Worm (Caenorhabditis elegans) whole organism, midembryonic: ENCODE results near the gene Y46B2A.3.

Experiments used
- T22C8.4 ChIP-seq: fragments of 200-800 bp; sonication (Bioruptor generic); IDR thresholded peaks from 2 replicates; pipeline ENCODE4 v1.3.6; 2022; ENCODE audit warnings: missing genetic modification characterization, missing compliant biosample characterization
- cog-1 ChIP-seq: sonication (generic microtip); optimal IDR thresholded peaks from 2 replicates; lab custom pipeline; 2016; ENCODE audit warnings: missing genetic modification characterization, missing compliant biosample characterization
- flt-1 ChIP-seq: fragments of 200-800 bp; sonication (Bioruptor generic); IDR thresholded peaks from 2 replicates; pipeline ENCODE4 v1.3.6; 2022; ENCODE audit warnings: missing genetic modification characterization, missing compliant biosample characterization
- klf-2 ChIP-seq: fragments of 200-800 bp; sonication (Bioruptor generic); conservative IDR thresholded peaks from 2 replicates; pipeline ENCODE4 v1.3.6; 2022; ENCODE audit warnings: missing genetic modification reagents, missing genetic modification characterization, missing compliant biosample characterization
- med-1 ChIP-seq: sonication (generic microtip); optimal IDR thresholded peaks from 2 replicates; lab custom pipeline; 2017; ENCODE audit warnings: missing genetic modification characterization, mild to moderate bottlenecking, missing compliant biosample characterization, antibody characterized with exemption, missing genetic modification reagents; ENCODE audit not compliant: insufficient read depth
- ref-1 ChIP-seq: fragments of 200-800 bp; sonication (Bioruptor generic); conservative IDR thresholded peaks from 2 replicates; pipeline ENCODE4 v1.3.6; 2022; ENCODE audit warnings: missing genetic modification reagents, missing genetic modification characterization, missing compliant biosample characterization
- tab-1 ChIP-seq: fragments of 200-800 bp; sonication (Bioruptor generic); IDR thresholded peaks from 2 replicates; pipeline ENCODE4 v1.3.6; 2022; ENCODE audit warnings: missing genetic modification characterization, missing compliant biosample characterization
- ztf-23 ChIP-seq: fragments of 200-800 bp; sonication (Bioruptor generic); IDR thresholded peaks from 2 replicates; pipeline ENCODE4 v1.3.6; 2022; ENCODE audit warnings: missing genetic modification reagents, missing genetic modification characterization, missing compliant biosample characterization
- ztf-29 ChIP-seq: fragments of 200-800 bp; sonication (Bioruptor generic); IDR thresholded peaks from 2 replicates; pipeline ENCODE4 v1.3.6; 2022; ENCODE audit warnings: missing genetic modification reagents, missing genetic modification characterization, missing compliant biosample characterization

The Y46B2A.3 gene

DNA sequence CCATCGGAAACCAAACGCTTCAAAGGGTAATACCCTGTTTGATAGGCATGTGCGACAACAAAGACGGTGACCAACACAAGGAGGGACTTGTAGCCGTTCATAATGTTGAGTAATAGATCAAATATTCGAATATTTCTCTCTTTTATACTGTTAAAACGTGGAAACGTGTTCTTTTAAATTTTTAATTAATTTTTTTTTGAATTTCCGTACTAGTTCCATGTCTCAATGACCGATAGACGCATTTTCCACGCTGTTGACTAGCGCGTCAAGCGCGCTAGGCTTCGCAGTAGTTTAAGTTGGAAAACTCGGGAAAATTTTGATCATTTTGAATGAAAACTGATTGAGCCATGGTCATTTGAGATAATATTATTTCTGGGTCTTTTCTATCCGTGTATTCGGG is at the start of gene Y46B2A.3:
Gene Y46B2A.3 (minus strand): TSS at position 101 of the 400 bp plus-strand sequence.
- TF ChIP-seq ztf-23 (GFP tag; lab: Robert Waterston, UW): no peak
- no peak for TF ChIP-seq ztf-29 (GFP tag; lab: Robert Waterston, UW)
- no peak for TF ChIP-seq flt-1
- TF ChIP-seq klf-2 (GFP tag; lab: Robert Waterston, UW): no peak
- no peak for TF ChIP-seq T22C8.4
- TF ChIP-seq tab-1 (GFP tag; lab: Robert Waterston, UW): no peak

DNA sequence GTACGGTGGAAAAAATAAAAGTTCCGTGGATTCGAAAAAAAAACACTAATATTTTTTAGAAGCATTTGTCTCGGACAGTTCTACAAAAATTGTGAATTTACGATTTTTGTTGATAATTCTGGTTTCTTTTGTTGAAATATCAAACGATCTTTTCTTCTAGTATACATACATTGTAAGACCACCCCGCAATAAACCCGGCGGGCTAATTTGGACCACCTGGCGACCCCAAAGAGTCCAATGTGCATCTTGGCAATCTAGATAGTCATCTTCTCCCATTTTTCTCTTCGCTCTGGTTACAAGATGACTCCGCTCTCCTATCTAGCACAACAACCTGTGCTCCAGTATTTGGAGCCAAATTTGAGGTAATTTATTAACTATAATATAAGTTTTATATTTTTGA is 49.1 kb upstream of the Y46B2A.3 start, which contains the start of gene fbxc-29:
Gene fbxc-29 (plus strand): TSS at position 301 of the 400 bp plus-strand sequence.
- TF ChIP-seq ztf-29 (GFP tag; lab: Robert Waterston, UW) (no peak), ref-1 (GFP tag; lab: Robert Waterston, UW) (no peak), klf-2 (GFP tag; lab: Robert Waterston, UW) (no peak), cog-1 (tag; lab: Kevin White, UChicago) (no peak), med-1 (no peak), T22C8.4 (no peak)

DNA sequence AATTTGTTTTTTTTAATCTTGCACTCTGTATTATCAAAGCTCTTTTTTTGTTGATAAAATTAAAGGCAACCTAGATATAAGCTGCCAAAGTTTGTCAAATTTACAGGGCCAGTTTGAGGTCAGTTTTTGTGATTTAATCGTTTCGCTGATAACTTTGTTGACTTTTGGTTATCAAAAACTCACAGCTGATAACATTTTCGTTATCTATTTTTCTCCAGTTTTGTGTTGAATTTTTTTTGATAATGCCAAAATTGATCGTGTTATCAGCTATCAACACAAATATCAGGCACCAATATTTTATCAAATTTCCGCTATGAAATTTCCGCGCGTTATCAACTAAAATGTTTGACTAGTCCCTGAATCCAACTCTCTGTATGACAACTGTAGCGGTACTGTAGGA is 48.5 kb upstream of the Y46B2A.3 start:
- TF ChIP-seq flt-1 (no peak), tab-1 (GFP tag; lab: Robert Waterston, UW) (no peak), ztf-29 (GFP tag; lab: Robert Waterston, UW) (no peak), ztf-23 (GFP tag; lab: Robert Waterston, UW) (no peak), ref-1 (GFP tag; lab: Robert Waterston, UW) (no peak), cog-1 (tag; lab: Kevin White, UChicago) (no peak), klf-2 (GFP tag; lab: Robert Waterston, UW) (no peak), T22C8.4 (no peak), med-1 (no peak)

DNA sequence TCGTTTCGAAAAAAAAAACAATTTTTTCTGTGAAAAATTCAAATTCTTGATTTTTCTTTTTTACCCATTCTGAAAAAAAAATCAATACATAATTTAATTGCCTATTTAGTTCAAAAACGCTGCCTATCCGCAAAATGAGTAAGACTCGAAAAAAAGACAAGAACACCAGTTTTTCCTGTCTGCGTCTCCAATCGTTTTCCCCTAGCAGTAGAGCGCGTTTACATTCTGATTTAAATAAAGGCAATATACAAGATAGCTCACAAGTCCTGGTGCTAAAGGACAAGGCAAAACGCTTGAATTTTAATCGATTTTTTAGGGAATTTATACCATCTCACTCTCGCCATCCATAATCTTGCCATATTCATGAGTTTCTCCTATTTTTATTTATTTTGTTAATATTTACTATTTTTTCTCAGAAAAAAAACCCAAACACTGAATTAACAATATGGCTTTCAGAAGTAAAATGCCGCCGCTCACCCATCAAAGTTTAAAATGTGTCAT is 46.6 kb upstream of the Y46B2A.3 start, which contains the start of gene fbxc-33:
Gene fbxc-33 (plus strand): TSS at position 451 of the 501 bp plus-strand sequence.
- TF ChIP-seq ref-1 (GFP tag; lab: Robert Waterston, UW) (no peak), tab-1 (GFP tag; lab: Robert Waterston, UW) (no peak), ztf-23 (GFP tag; lab: Robert Waterston, UW) (no peak)

DNA sequence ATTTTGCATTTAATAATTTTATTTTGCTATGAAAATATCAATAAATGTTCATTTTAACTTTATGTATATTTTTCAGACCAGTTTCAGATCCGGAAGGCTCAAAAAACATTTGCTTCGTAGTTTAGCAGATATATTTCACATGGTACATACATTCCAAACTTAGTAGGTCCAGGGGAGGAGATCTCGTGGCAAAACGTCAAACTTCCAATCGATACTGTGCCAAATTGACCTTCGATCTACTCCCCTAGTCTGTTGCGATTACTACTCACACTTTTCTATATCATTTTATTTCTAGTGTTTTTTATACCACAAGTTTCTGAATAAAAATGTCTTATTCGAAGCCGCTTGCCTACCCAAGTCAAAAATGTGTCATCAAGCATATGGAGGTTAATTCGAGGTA is 45.0 kb upstream of the Y46B2A.3 start, which contains the start of gene fbxc-31:
Gene fbxc-31 (plus strand): TSS at position 301 of the 400 bp plus-strand sequence.
- no peak for TF ChIP-seq ztf-23 (GFP tag; lab: Robert Waterston, UW)
- no peak for TF ChIP-seq flt-1
- no peak for TF ChIP-seq tab-1 (GFP tag; lab: Robert Waterston, UW)
- TF ChIP-seq klf-2 (GFP tag; lab: Robert Waterston, UW): no peak
- no peak for TF ChIP-seq cog-1 (tag; lab: Kevin White, UChicago)
- TF ChIP-seq ref-1 (GFP tag; lab: Robert Waterston, UW): no peak
- TF ChIP-seq ztf-29 (GFP tag; lab: Robert Waterston, UW): no peak
- TF ChIP-seq med-1: no peak
- TF ChIP-seq T22C8.4: no peak

DNA sequence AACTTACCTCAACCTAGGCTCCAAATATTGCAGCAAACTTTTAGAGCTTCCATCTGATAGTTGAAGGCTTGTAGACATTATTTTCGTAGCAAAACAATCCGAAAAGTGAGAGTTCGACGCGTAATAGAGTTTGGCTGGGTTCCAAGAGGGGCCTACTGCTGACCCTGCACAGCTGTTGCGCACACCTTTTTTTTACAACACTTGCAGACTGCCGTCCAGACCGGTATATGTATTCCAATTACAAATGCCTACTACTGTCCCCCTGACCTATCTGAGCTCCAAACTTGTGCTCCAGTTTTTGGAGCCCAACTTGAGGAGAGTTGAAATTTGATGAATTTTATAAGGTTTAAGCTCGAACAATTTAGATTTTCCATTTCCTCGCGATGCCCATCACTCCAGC is 42.9 kb upstream of the Y46B2A.3 start, which contains the start of the genes fbxc-24 and fbxc-27:
Gene fbxc-24 (minus strand): TSS at position 101 of the 400 bp plus-strand sequence.
Gene fbxc-27 (plus strand): TSS at position 216 of the 400 bp plus-strand sequence.
- TF ChIP-seq ztf-23 (GFP tag; lab: Robert Waterston, UW): no peak
- no peak for TF ChIP-seq flt-1
- TF ChIP-seq T22C8.4: no peak
- no peak for TF ChIP-seq tab-1 (GFP tag; lab: Robert Waterston, UW)
- TF ChIP-seq ztf-29 (GFP tag; lab: Robert Waterston, UW): no peak
- no peak for TF ChIP-seq ref-1 (GFP tag; lab: Robert Waterston, UW)
- no peak for TF ChIP-seq cog-1 (tag; lab: Kevin White, UChicago)
- TF ChIP-seq med-1: no peak
- no peak for TF ChIP-seq klf-2 (GFP tag; lab: Robert Waterston, UW)

DNA sequence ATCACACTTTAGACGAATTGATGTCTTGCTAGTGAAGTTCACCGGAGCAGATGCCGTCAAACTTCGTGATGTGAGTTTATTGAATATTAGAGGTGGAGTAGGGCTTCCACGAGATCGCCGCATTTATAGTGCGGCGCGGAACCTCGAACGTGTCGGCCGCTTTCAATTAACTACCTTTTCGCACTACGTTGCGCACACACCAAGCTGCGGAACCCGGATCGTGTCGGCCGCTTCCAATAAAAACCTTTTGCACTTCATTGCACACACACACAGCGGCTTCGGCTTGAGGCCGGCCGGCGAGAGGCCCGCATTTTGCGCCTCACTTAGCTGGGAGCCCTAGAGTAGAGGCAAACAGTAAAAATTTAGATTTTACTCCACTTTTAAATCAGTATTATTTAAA is 38.6 kb upstream of the Y46B2A.3 start:
- TF ChIP-seq ztf-23 (GFP tag; lab: Robert Waterston, UW): no peak
- TF ChIP-seq ref-1 (GFP tag; lab: Robert Waterston, UW): no peak
- no peak for TF ChIP-seq klf-2 (GFP tag; lab: Robert Waterston, UW)
- TF ChIP-seq tab-1 (GFP tag; lab: Robert Waterston, UW): no peak
- TF ChIP-seq ztf-29 (GFP tag; lab: Robert Waterston, UW): no peak
- TF ChIP-seq med-1: no peak
- TF ChIP-seq cog-1 (tag; lab: Kevin White, UChicago): no peak
- no peak for TF ChIP-seq flt-1
- TF ChIP-seq T22C8.4: no peak

DNA sequence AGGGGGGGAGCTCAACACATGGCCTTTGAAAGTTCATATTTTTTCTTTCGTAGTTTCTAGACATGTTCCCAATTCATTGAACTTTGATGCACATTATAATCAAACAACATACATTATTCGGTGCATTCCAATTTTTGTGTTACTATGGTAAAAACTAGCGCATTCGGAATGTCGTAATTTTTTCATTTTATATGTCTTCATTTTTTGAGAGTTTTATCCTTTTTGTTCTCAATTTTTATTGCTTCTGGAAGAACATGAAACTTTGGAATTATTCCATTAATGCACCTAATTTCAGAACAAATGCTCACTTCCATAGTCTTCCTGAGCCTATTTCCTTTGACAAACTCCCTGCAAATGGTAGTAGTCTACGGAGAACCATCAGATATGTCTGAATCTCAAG is 34.9 kb upstream of the Y46B2A.3 start, which contains the start of gene T07D3.2:
Gene T07D3.2 (plus strand): TSS at position 301 of the 400 bp plus-strand sequence.
- TF ChIP-seq ztf-29 (GFP tag; lab: Robert Waterston, UW) (no peak), tab-1 (GFP tag; lab: Robert Waterston, UW) (no peak), flt-1 (no peak), ref-1 (GFP tag; lab: Robert Waterston, UW) (no peak), ztf-23 (GFP tag; lab: Robert Waterston, UW) (no peak), cog-1 (tag; lab: Kevin White, UChicago) (no peak), T22C8.4 (no peak), klf-2 (GFP tag; lab: Robert Waterston, UW) (no peak), med-1 (no peak)

DNA sequence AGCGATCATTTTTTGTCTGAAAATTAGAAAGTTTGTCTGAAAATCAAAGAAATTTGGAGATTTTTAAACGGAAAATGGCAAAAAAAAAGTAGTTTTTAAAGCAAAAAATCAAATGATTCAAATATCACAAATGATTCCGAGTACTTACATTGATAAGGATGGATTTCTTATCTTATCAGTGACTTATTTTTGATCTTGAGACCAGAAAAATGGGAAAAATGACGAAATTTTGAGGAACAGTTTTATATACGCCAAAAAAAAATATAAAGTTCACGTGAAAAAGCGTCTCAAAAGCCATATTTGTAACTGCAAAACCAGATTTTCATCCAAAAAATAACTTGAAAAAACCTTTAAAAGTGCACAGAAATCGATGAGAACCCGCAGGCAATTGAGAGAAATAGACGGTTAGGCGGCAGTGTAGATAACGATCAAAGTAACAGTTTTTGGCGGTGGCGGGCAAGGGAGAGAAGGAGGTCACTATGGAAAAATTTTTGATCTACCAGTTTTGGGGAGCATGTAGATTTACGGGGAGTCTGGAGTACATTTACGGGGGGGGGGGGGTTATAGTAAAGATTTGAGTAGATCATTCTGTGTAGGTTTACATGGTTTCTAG is 34.1 kb upstream of the Y46B2A.3 start, which contains the start of gene T07D3.9:
Gene T07D3.9 (minus strand): TSS at position 194 of the 613 bp plus-strand sequence.
- TF ChIP-seq T22C8.4 (no peak), med-1 (no peak)

DNA sequence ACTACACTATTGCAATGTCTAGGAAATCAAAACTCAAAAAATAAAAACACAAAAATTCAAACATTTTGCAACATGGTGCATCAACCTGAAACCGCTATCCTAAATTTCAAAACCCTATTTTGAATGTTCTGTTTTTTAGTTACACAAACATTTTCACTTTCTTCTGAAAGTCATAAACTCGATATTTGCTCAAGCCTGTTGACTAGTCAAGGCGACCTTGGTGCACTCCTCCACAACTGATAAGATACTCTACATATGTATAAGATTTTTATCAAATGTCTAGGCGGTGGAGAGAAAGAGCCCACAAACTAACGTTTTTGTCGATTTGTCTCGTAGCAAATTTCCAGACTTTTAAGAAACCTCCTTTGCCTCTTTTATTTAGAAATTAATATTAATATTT is 21.3 kb upstream of the Y46B2A.3 start, which contains the start of gene T07D3.4:
Gene T07D3.4 (plus strand): TSS at position 286 of the 400 bp plus-strand sequence.
- no peak for TF ChIP-seq tab-1 (GFP tag; lab: Robert Waterston, UW)
- TF ChIP-seq klf-2 (GFP tag; lab: Robert Waterston, UW): no peak
- TF ChIP-seq T22C8.4: no peak
- TF ChIP-seq ref-1 (GFP tag; lab: Robert Waterston, UW): no peak
- TF ChIP-seq cog-1 (tag; lab: Kevin White, UChicago): no peak
